Worm (Caenorhabditis elegans): ENCODE measurements around the gene grl-12.

The grl-12 gene

ce11 chrV:8661241-8661954 is 24.6 kb upstream of the grl-12 start:
- peak; percentile 43 for TF ChIP-seq sma-9 (GFP tag; optimal IDR thresholded peaks at IDR 0.05)
- no peak for TF ChIP-seq sma-9 (tag; optimal IDR thresholded peaks at IDR 0.05)
- TF ChIP-seq ceh-82 (tag; optimal IDR thresholded peaks at IDR 0.05) = no peak
- no peak for TF ChIP-seq ZK546.5 (tag; optimal IDR thresholded peaks at IDR 0.05)
- TF ChIP-seq ceh-16 (tag; optimal IDR thresholded peaks at IDR 0.05) = peak; percentile 82
- TF ChIP-seq nhr-6 (tag; optimal IDR thresholded peaks at IDR 0.05) = no peak
- TF ChIP-seq crh-2 (tag; optimal IDR thresholded peaks at IDR 0.05) = peak; percentile 18
- no peak for TF ChIP-seq skn-1 (tag; optimal IDR thresholded peaks at IDR 0.05)
- no peak for TF ChIP-seq peb-1 (tag; optimal IDR thresholded peaks at IDR 0.05)
- no peak for TF ChIP-seq lin-39 (tag; optimal IDR thresholded peaks at IDR 0.05)
- peak; percentile 11 for TF ChIP-seq F13H6.1 (tag; optimal IDR thresholded peaks at IDR 0.05)
- TF ChIP-seq fos-1 (tag; optimal IDR thresholded peaks at IDR 0.05) = peak; percentile 53
- peak; percentile 45 for TF ChIP-seq blmp-1 (tag; optimal IDR thresholded peaks at IDR 0.05; ENCODE audit: insufficient read depth)
- peak; percentile 79 for TF ChIP-seq nhr-21 (tag; optimal IDR thresholded peaks at IDR 0.05)
- no peak for TF ChIP-seq ama-1 (optimal IDR thresholded peaks at IDR 0.05)
- TF ChIP-seq sem-4 (tag; optimal IDR thresholded peaks at IDR 0.05) = no peak
- peak; percentile 68 for TF ChIP-seq nhr-23 (tag; optimal IDR thresholded peaks at IDR 0.05)
- no peak for TF ChIP-seq elt-1 (tag; optimal IDR thresholded peaks at IDR 0.05)
- TF ChIP-seq nhr-25 (tag; optimal IDR thresholded peaks at IDR 0.05) = peak; percentile 72
- no peak for TF ChIP-seq unc-55 (GFP tag; optimal IDR thresholded peaks at IDR 0.05)
- no peak for TF ChIP-seq nhr-129 (tag; optimal IDR thresholded peaks at IDR 0.05)

- TF ChIP-seq sem-4 (tag; optimal IDR thresholded peaks at IDR 0.05) (no peak), aly-2 (tag; optimal IDR thresholded peaks at IDR 0.05) (no peak), lin-13 (GFP tag; optimal IDR thresholded peaks at IDR 0.05) (no peak), nhr-77 (tag; optimal IDR thresholded peaks at IDR 0.05) (no peak), ZK546.5 (tag; optimal IDR thresholded peaks at IDR 0.05) (no peak), elt-3 (tag; optimal IDR thresholded peaks at IDR 0.05) (no peak), nhr-237 (tag; optimal IDR thresholded peaks at IDR 0.05) (no peak), mbf-1 (tag; optimal IDR thresholded peaks at IDR 0.05) (no peak), nhr-21 (tag; optimal IDR thresholded peaks at IDR 0.05) (peak; percentile 38), blmp-1 (tag; optimal IDR thresholded peaks at IDR 0.05; ENCODE audit: insufficient read depth) (no peak), nhr-6 (tag; optimal IDR thresholded peaks at IDR 0.05) (no peak), R02D3.7 (tag; optimal IDR thresholded peaks at IDR 0.05) (no peak), mdl-1 (tag; optimal IDR thresholded peaks at IDR 0.05) (no peak), elt-1 (tag; optimal IDR thresholded peaks at IDR 0.05) (peak; percentile 75), F13H6.1 (tag; optimal IDR thresholded peaks at IDR 0.05) (no peak), ztf-4 (tag; optimal IDR thresholded peaks at IDR 0.05) (no peak), lsy-2 (tag; optimal IDR thresholded peaks at IDR 0.05) (no peak), lin-39 (tag; optimal IDR thresholded peaks at IDR 0.05) (no peak), skn-1 (tag; optimal IDR thresholded peaks at IDR 0.05) (no peak), sma-9 (GFP tag; optimal IDR thresholded peaks at IDR 0.05) (peak; percentile 68), sma-9 (tag; optimal IDR thresholded peaks at IDR 0.05) (no peak), ceh-16 (tag; optimal IDR thresholded peaks at IDR 0.05) (peak; percentile 94), unc-62 (GFP tag; optimal IDR thresholded peaks at IDR 0.05) (no peak), peb-1 (tag; optimal IDR thresholded peaks at IDR 0.05) (no peak), mab-5 (tag; optimal IDR thresholded peaks at IDR 0.05) (no peak), nhr-25 (tag; optimal IDR thresholded peaks at IDR 0.05) (peak; percentile 27)
Observed at ce11 chrV:8660475-8660874, 23.7 kb upstream of the grl-12 start.

ce11 chrV:8658577-8659362 is 22.0 kb upstream of the grl-12 start:
- TF ChIP-seq lin-39 (tag; optimal IDR thresholded peaks at IDR 0.05) = no peak
- peak; percentile 54 for TF ChIP-seq C34F6.9 (tag; optimal IDR thresholded peaks at IDR 0.05)
- TF ChIP-seq sem-4 (tag; optimal IDR thresholded peaks at IDR 0.05) = peak; percentile 70
- peak; percentile 21 for TF ChIP-seq blmp-1 (tag; optimal IDR thresholded peaks at IDR 0.05; ENCODE audit: insufficient read depth)
- TF ChIP-seq nhr-6 (tag; optimal IDR thresholded peaks at IDR 0.05) = peak; percentile 50
- no peak for TF ChIP-seq gmeb-1 (tag; optimal IDR thresholded peaks at IDR 0.05)
- TF ChIP-seq F13H6.1 (tag; optimal IDR thresholded peaks at IDR 0.05) = peak; percentile 81
- TF ChIP-seq unc-55 (GFP tag; optimal IDR thresholded peaks at IDR 0.05) = no peak
- TF ChIP-seq sma-9 (GFP tag; optimal IDR thresholded peaks at IDR 0.05) = peak; percentile 93
- TF ChIP-seq sma-9 (tag; optimal IDR thresholded peaks at IDR 0.05) = no peak
- TF ChIP-seq mab-5 (tag; optimal IDR thresholded peaks at IDR 0.05) = no peak
- TF ChIP-seq nhr-10 (tag; optimal IDR thresholded peaks at IDR 0.05) = no peak
- no peak for TF ChIP-seq nhr-11 (tag; optimal IDR thresholded peaks at IDR 0.05)
- no peak for TF ChIP-seq zag-1 (tag; optimal IDR thresholded peaks at IDR 0.05)
- TF ChIP-seq ZK546.5 (tag; optimal IDR thresholded peaks at IDR 0.05) = no peak
- TF ChIP-seq lsy-2 (tag; optimal IDR thresholded peaks at IDR 0.05) = peak in 1 of 2 experiments; percentile 48
- TF ChIP-seq nhr-25 (tag; optimal IDR thresholded peaks at IDR 0.05) = peak; percentile 23
- no peak for TF ChIP-seq peb-1 (tag; optimal IDR thresholded peaks at IDR 0.05)
- no peak for TF ChIP-seq unc-62 (GFP tag; optimal IDR thresholded peaks at IDR 0.05)
- no peak for TF ChIP-seq dmd-4 (tag; optimal IDR thresholded peaks at IDR 0.05)
- peak; percentile 68 for TF ChIP-seq nhr-129 (tag; optimal IDR thresholded peaks at IDR 0.05)
- no peak for TF ChIP-seq nhr-21 (tag; optimal IDR thresholded peaks at IDR 0.05)

Measured in whole organism, L2 larva.